Worm (Caenorhabditis elegans) whole organism, L4 larva: ENCODE data around the gene sqst-2.

ENCODE experiments used
- D1046.2 ChIP-seq: fragments of 200-800 bp; sonication (Bioruptor generic); IDR thresholded peaks from 2 replicates; pipeline ENCODE4 v1.3.6; 2022; ENCODE audit warnings: missing genetic modification characterization, missing compliant biosample characterization
- F37D6.2 ChIP-seq: sonication (generic microtip); optimal IDR thresholded peaks from 2 replicates; lab custom pipeline; 2016; ENCODE audit warnings: mild to moderate bottlenecking, missing genetic modification characterization, missing compliant biosample characterization
- F44E2.7 ChIP-seq: fragments of 200-800 bp; sonication (Bioruptor generic); IDR thresholded peaks from 2 replicates; pipeline ENCODE4 v2.1.2; 2022; ENCODE audit warnings: missing genetic modification characterization, missing compliant biosample characterization
- R02D3.7 ChIP-seq: fragments of 150-350 bp; sonication (generic microtip); optimal IDR thresholded peaks from 3 replicates; lab custom pipeline; 2014; ENCODE audit warnings: missing biosample characterization, missing genetic modification characterization
- T20F7.1 ChIP-seq: fragments of 200-800 bp; sonication (Bioruptor generic); optimal IDR thresholded peaks from 2 replicates; lab custom pipeline; 2018; ENCODE audit warnings: mild to moderate bottlenecking, missing genetic modification characterization, missing compliant biosample characterization
- T26A8.4 ChIP-seq: fragments of 200-800 bp; sonication (Bioruptor generic); IDR thresholded peaks from 2 replicates; pipeline ENCODE4 v1.3.6; 2022; ENCODE audit warnings: missing genetic modification characterization, missing compliant biosample characterization
- Y75B8A.6 ChIP-seq: fragments of 200-800 bp; sonication (Bioruptor generic); IDR thresholded peaks from 2 replicates; pipeline ENCODE4 v1.3.6; 2022; ENCODE audit warnings: missing genetic modification reagents, missing genetic modification characterization, missing compliant biosample characterization
- aha-1 ChIP-seq: fragments of 150-350 bp; peaks from one replicate; lab custom pipeline; 2014; ENCODE audit warnings: missing biosample characterization, missing genetic modification characterization
- aly-2 ChIP-seq: sonication (generic microtip); optimal IDR thresholded peaks from 2 replicates; lab custom pipeline; 2018; ENCODE audit warnings: missing biosample characterization, missing genetic modification characterization
- arid-1 ChIP-seq: fragments of 200-800 bp; sonication (Bioruptor generic); conservative IDR thresholded peaks from 2 replicates; pipeline ENCODE4 v1.3.6; 2022; ENCODE audit warnings: missing genetic modification reagents, missing genetic modification characterization, missing compliant biosample characterization
- ceh-62 ChIP-seq: sonication (generic microtip); optimal IDR thresholded peaks from 2 replicates; lab custom pipeline; 2017; ENCODE audit warnings: missing biosample characterization, missing genetic modification characterization
- ces-1 ChIP-seq: fragments of 150-350 bp; sonication (generic microtip); optimal IDR thresholded peaks from 4 replicates; lab custom pipeline; 2014; ENCODE audit warnings: missing biosample characterization, missing genetic modification reagents, missing genetic modification characterization
- cey-2 ChIP-seq: sonication (generic microtip); optimal IDR thresholded peaks from 3 replicates; lab custom pipeline; 2017; ENCODE audit warnings: missing genetic modification characterization, mild to moderate bottlenecking, missing compliant biosample characterization, antibody characterized with exemption, borderline replicate concordance; ENCODE audit not compliant: insufficient read depth
- daf-16 ChIP-seq, 3 experiments: sonication (generic microtip); optimal IDR thresholded peaks; 2 replicates each; lab custom pipeline; 2016 to 2017; ENCODE audit warnings: missing genetic modification characterization in 3 of 3, missing genetic modification reagents in 3 of 3, mild to moderate bottlenecking in 2 of 3, missing compliant biosample characterization in 2 of 3, missing biosample characterization in 1 of 3, moderate library complexity in 1 of 3
- daf-19 ChIP-seq: fragments of 200-800 bp; sonication (Bioruptor generic); conservative IDR thresholded peaks from 2 replicates; pipeline ENCODE4 v1.3.6; 2022; ENCODE audit warnings: missing genetic modification characterization, missing compliant biosample characterization
- dmd-6 ChIP-seq: fragments of 200-800 bp; sonication (Bioruptor generic); IDR thresholded peaks from 2 replicates; pipeline ENCODE4 v1.3.6; 2022; ENCODE audit warnings: missing genetic modification reagents, missing genetic modification characterization, missing compliant biosample characterization
- dmd-8 ChIP-seq: fragments of 200-800 bp; sonication (Bioruptor generic); IDR thresholded peaks from 2 replicates; pipeline ENCODE4 v1.3.6; 2022; ENCODE audit warnings: missing genetic modification characterization, missing compliant biosample characterization
- dpl-1 ChIP-seq: fragments of 150-350 bp; optimal IDR thresholded peaks from 2 replicates; lab custom pipeline; 2014; ENCODE audit warnings: missing biosample characterization, missing genetic modification reagents, missing genetic modification characterization
- duxl-1 ChIP-seq: sonication (generic microtip); optimal IDR thresholded peaks from 2 replicates; lab custom pipeline; 2016; ENCODE audit warnings: mild to moderate bottlenecking, missing genetic modification characterization, moderate library complexity, missing compliant biosample characterization; ENCODE audit not compliant: poor library complexity
- dve-1 ChIP-seq: sonication (generic microtip); optimal IDR thresholded peaks from 2 replicates; lab custom pipeline; 2017; ENCODE audit warnings: antibody characterized with exemption, mild to moderate bottlenecking, missing genetic modification characterization, missing compliant biosample characterization; ENCODE audit not compliant: insufficient read depth
- fkh-10 ChIP-seq: fragments of 150-350 bp; optimal IDR thresholded peaks from 2 replicates; lab custom pipeline; 2014; ENCODE audit warnings: missing biosample characterization, missing genetic modification reagents, missing genetic modification characterization
- gei-8 ChIP-seq: fragments of 200-800 bp; sonication (Bioruptor generic); optimal IDR thresholded peaks from 2 replicates; lab custom pipeline; 2018; ENCODE audit warnings: mild to moderate bottlenecking, missing genetic modification characterization, missing compliant biosample characterization
- hlh-11 ChIP-seq: fragments of 200-800 bp; sonication (Bioruptor generic); optimal IDR thresholded peaks from 2 replicates; lab custom pipeline; 2018; ENCODE audit warnings: mild to moderate bottlenecking, missing genetic modification characterization, missing compliant biosample characterization
- hmg-1.1 ChIP-seq: fragments of 200-800 bp; sonication (Bioruptor generic); IDR thresholded peaks from 2 replicates; pipeline ENCODE4 v1.3.6; 2022; ENCODE audit warnings: missing genetic modification reagents, missing genetic modification characterization, missing compliant biosample characterization
- lin-1 ChIP-seq: fragments of 200-800 bp; sonication (Bioruptor generic); IDR thresholded peaks from 2 replicates; pipeline ENCODE4 v1.3.6; 2022; ENCODE audit warnings: missing genetic modification reagents, missing genetic modification characterization, missing compliant biosample characterization
- lin-13 ChIP-seq: fragments of 150-350 bp; optimal IDR thresholded peaks from 2 replicates; lab custom pipeline; 2014; ENCODE audit warnings: missing biosample characterization, missing genetic modification reagents, missing genetic modification characterization
- lin-29 ChIP-seq: fragments of 200-800 bp; sonication (Bioruptor generic); IDR thresholded peaks from 2 replicates; pipeline ENCODE4 v1.3.6; 2022; ENCODE audit warnings: missing genetic modification reagents, missing genetic modification characterization, missing compliant biosample characterization
- lin-38 ChIP-seq: fragments of 200-800 bp; sonication (Bioruptor generic); IDR thresholded peaks from 2 replicates; pipeline ENCODE4 v1.3.6; 2022; ENCODE audit warnings: missing genetic modification reagents, missing genetic modification characterization, missing compliant biosample characterization
- lin-39 ChIP-seq: fragments of 150-350 bp; optimal IDR thresholded peaks from 2 replicates; lab custom pipeline; 2014; ENCODE audit warnings: missing biosample characterization, missing genetic modification reagents, missing genetic modification characterization
- mxl-3 ChIP-seq: fragments of 200-800 bp; sonication (Bioruptor generic); optimal IDR thresholded peaks from 2 replicates; lab custom pipeline; 2018; ENCODE audit warnings: mild to moderate bottlenecking, missing genetic modification characterization, missing compliant biosample characterization
- nhr-10 ChIP-seq: fragments of 150-350 bp; optimal IDR thresholded peaks from 2 replicates; lab custom pipeline; 2014; ENCODE audit warnings: missing biosample characterization, missing genetic modification characterization
- nhr-41 ChIP-seq: fragments of 200-800 bp; sonication (Bioruptor generic); IDR thresholded peaks from 2 replicates; pipeline ENCODE4 v1.3.6; 2022; ENCODE audit warnings: missing genetic modification reagents, missing genetic modification characterization, missing compliant biosample characterization
- nhr-48 ChIP-seq: sonication (generic microtip); optimal IDR thresholded peaks from 2 replicates; lab custom pipeline; 2016; ENCODE audit warnings: mild to moderate bottlenecking, missing genetic modification characterization, missing compliant biosample characterization
- nhr-6 ChIP-seq: fragments of 150-350 bp; optimal IDR thresholded peaks from 2 replicates; lab custom pipeline; 2014; ENCODE audit warnings: missing biosample characterization, missing genetic modification characterization
- nhr-77 ChIP-seq: fragments of 150-350 bp; optimal IDR thresholded peaks from 2 replicates; lab custom pipeline; 2014; ENCODE audit warnings: missing biosample characterization, missing genetic modification characterization
- pha-4 ChIP-seq, 2 experiments: fragments of 150-350 bp in 1 of 2; fragments of 200-800 bp in 1 of 2; sonication (Bioruptor generic) in 1 of 2; IDR thresholded peaks in 1 of 2; optimal IDR thresholded peaks in 1 of 2; 2 replicates each; pipeline versions ENCODE4 v1.3.6 to Lab custom; 2014 to 2022; ENCODE audit warnings: missing genetic modification characterization in 2 of 2, missing genetic modification reagents in 2 of 2, missing biosample characterization in 1 of 2, missing compliant biosample characterization in 1 of 2
- pqm-1 ChIP-seq: sonication (generic microtip); optimal IDR thresholded peaks from 2 replicates; lab custom pipeline; 2017; ENCODE audit warnings: missing biosample characterization, missing genetic modification characterization
- saeg-2 ChIP-seq: fragments of 200-800 bp; sonication (Bioruptor generic); IDR thresholded peaks from 2 replicates; pipeline ENCODE4 v1.3.6; 2022; ENCODE audit warnings: missing genetic modification reagents, missing genetic modification characterization, missing compliant biosample characterization
- sdz-12 ChIP-seq: fragments of 200-800 bp; sonication (Bioruptor generic); optimal IDR thresholded peaks from 2 replicates; lab custom pipeline; 2018; ENCODE audit warnings: mild to moderate bottlenecking, missing genetic modification characterization, missing compliant biosample characterization
- set-16 ChIP-seq: fragments of 200-800 bp; sonication (Bioruptor generic); IDR thresholded peaks from 2 replicates; pipeline ENCODE4 v1.3.6; 2022; ENCODE audit warnings: missing genetic modification reagents, missing genetic modification characterization, missing compliant biosample characterization
- skn-1 ChIP-seq: fragments of 150-350 bp; optimal IDR thresholded peaks from 2 replicates; lab custom pipeline; 2014; ENCODE audit warnings: missing biosample characterization, missing genetic modification characterization
- snpc-4 ChIP-seq: fragments of 150-350 bp; optimal IDR thresholded peaks from 2 replicates; lab custom pipeline; 2014; ENCODE audit warnings: missing biosample characterization, missing genetic modification characterization
- spr-1 ChIP-seq: sonication (generic microtip); optimal IDR thresholded peaks from 2 replicates; lab custom pipeline; 2016; ENCODE audit warnings: mild to moderate bottlenecking, missing genetic modification characterization, missing compliant biosample characterization
- spr-3 ChIP-seq: fragments of 200-800 bp; sonication (Bioruptor generic); optimal IDR thresholded peaks from 2 replicates; lab custom pipeline; 2018; ENCODE audit warnings: mild to moderate bottlenecking, missing genetic modification characterization, missing compliant biosample characterization
- unc-130 ChIP-seq: sonication (generic microtip); optimal IDR thresholded peaks from 2 replicates; lab custom pipeline; 2016; ENCODE audit warnings: missing genetic modification reagents, missing genetic modification characterization, missing compliant biosample characterization
- unc-62 ChIP-seq, 3 experiments: fragments of 150-350 bp in 1 of 3; sonication (generic microtip); optimal IDR thresholded peaks in 2 of 3; peaks in 1 of 3; 1 replicate in 1 of 3; 2 replicates in 2 of 3; lab custom pipeline; 2014 to 2017; ENCODE audit warnings: missing biosample characterization in 3 of 3, missing genetic modification characterization in 3 of 3, missing genetic modification reagents in 3 of 3, missing genotype in 1 of 3
- vab-7 ChIP-seq: fragments of 200-800 bp; sonication (Bioruptor generic); IDR thresholded peaks from 2 replicates; pipeline ENCODE4 v1.3.6; 2022; ENCODE audit warnings: missing genetic modification reagents, missing genetic modification characterization, missing compliant biosample characterization
- zip-11 ChIP-seq: fragments of 200-800 bp; sonication (Bioruptor generic); IDR thresholded peaks from 2 replicates; pipeline ENCODE4 v1.3.6; 2022; ENCODE audit warnings: missing genetic modification characterization, missing compliant biosample characterization
- ztf-11 ChIP-seq: fragments of 150-350 bp; optimal IDR thresholded peaks from 2 replicates; lab custom pipeline; 2014; ENCODE audit warnings: missing biosample characterization, missing genetic modification characterization
- ztf-7 ChIP-seq: fragments of 150-350 bp; optimal IDR thresholded peaks from 2 replicates; lab custom pipeline; 2014; ENCODE audit warnings: missing biosample characterization, missing genetic modification characterization

sqst-2 gene

ce11 chrIV:7316613-7317153, 12.1 kb downstream of the sqst-2 start, which contains the start of gene F42C5.9 (continued):
- TF ChIP-seq dpl-1 (GFP tag; lab: Kevin White, UChicago): no peak
- TF ChIP-seq Y75B8A.6 (GFP tag; lab: Robert Waterston, UW): no peak
- TF ChIP-seq dve-1: peak; percentile 35
- TF ChIP-seq nhr-10 (tag; lab: Kevin White, UChicago): no peak
- peak; percentile 77 for TF ChIP-seq snpc-4
- no peak for TF ChIP-seq ceh-62 (tag; lab: Kevin White, UChicago)
- peak; percentile 35 for TF ChIP-seq lin-13 (GFP tag; lab: Kevin White, UChicago)
- peak; percentile 22 for TF ChIP-seq nhr-48 (tag; lab: Kevin White, UChicago)
- no peak for TF ChIP-seq D1046.2 (GFP tag; lab: Robert Waterston, UW)
- peak; percentile 22; the same call in 1 of the 2 replicates for TF ChIP-seq dmd-6 (GFP tag; lab: Robert Waterston, UW)
- TF ChIP-seq skn-1 (tag; lab: Kevin White, UChicago): no peak
- TF ChIP-seq pha-4 (GFP tag; IDR thresholded peaks at IDR 0.05; lab: Robert Waterston, UW): no peak
- TF ChIP-seq pha-4 (tag; optimal IDR thresholded peaks at IDR 0.05; lab: Kevin White, UChicago): no peak
- TF ChIP-seq daf-19 (GFP tag; lab: Robert Waterston, UW): 0 out of 2 replicates have a peak, but pooled peaks have one; percentile 20
- no peak for TF ChIP-seq lin-29
- TF ChIP-seq daf-16 (GFP tag; optimal IDR thresholded peaks at IDR 0.05; lab: Kevin White, UChicago): no peak
- peak; percentile 62 for TF ChIP-seq daf-16 (tag; optimal IDR thresholded peaks at IDR 0.05; lab: Kevin White, UChicago)
- no peak for TF ChIP-seq fkh-10 (GFP tag; lab: Kevin White, UChicago)
- TF ChIP-seq unc-62 (GFP tag; optimal IDR thresholded peaks at IDR 0.05 in 1 of 2; lab: Kevin White, UChicago): peak in 1 of 2 experiments; percentile 76
- TF ChIP-seq unc-62 (tag; optimal IDR thresholded peaks at IDR 0.05; lab: Kevin White, UChicago): no peak
- TF ChIP-seq sdz-12 (GFP tag; lab: Kevin White, UChicago): no peak
- peak; percentile 70 for TF ChIP-seq unc-130 (GFP tag; lab: Kevin White, UChicago)
- no peak for TF ChIP-seq dmd-8 (GFP tag; lab: Robert Waterston, UW)
- no peak for TF ChIP-seq hmg-1.1 (GFP tag; lab: Robert Waterston, UW)
- TF ChIP-seq aly-2 (tag; lab: Kevin White, UChicago): peak; percentile 50
- no peak for TF ChIP-seq nhr-41 (GFP tag; lab: Robert Waterston, UW)
- 0 out of 2 replicates have a peak, but pooled peaks have one; percentile 36 for TF ChIP-seq arid-1 (GFP tag; lab: Robert Waterston, UW)
- TF ChIP-seq R02D3.7 (tag; lab: Kevin White, UChicago): no peak
- no peak for TF ChIP-seq F44E2.7 (GFP tag; lab: Robert Waterston, UW)
- TF ChIP-seq ces-1 (GFP tag; lab: Kevin White, UChicago): no peak
- no peak for TF ChIP-seq saeg-2
- TF ChIP-seq cey-2 (tag; lab: Kevin White, UChicago): no peak
- no peak for TF ChIP-seq mxl-3 (GFP tag; lab: Kevin White, UChicago)
- peak; percentile 40 for TF ChIP-seq duxl-1 (tag; lab: Kevin White, UChicago)
- no peak for TF ChIP-seq ztf-11 (tag; lab: Kevin White, UChicago)
- TF ChIP-seq nhr-6: no peak
- no peak for TF ChIP-seq lin-1
- peak; percentile 69 for TF ChIP-seq T26A8.4 (GFP tag; lab: Robert Waterston, UW)
- TF ChIP-seq lin-38 (GFP tag; lab: Robert Waterston, UW): peak; percentile 37; the same call in 1 of the 2 replicates
- TF ChIP-seq T20F7.1 (GFP tag; lab: Kevin White, UChicago): no peak
- TF ChIP-seq pqm-1 (tag; lab: Kevin White, UChicago): peak; percentile 15
- no peak for TF ChIP-seq spr-3
- no peak for TF ChIP-seq spr-1 (tag; lab: Kevin White, UChicago)
- TF ChIP-seq aha-1 (tag; lab: Kevin White, UChicago): peak; percentile 83
- TF ChIP-seq set-16 (GFP tag; lab: Robert Waterston, UW): no peak
- TF ChIP-seq vab-7 (GFP tag; lab: Robert Waterston, UW): no peak
- no peak for TF ChIP-seq ztf-7 (tag; lab: Kevin White, UChicago)
- no peak for TF ChIP-seq F37D6.2
- peak; percentile 30 for TF ChIP-seq hlh-11
- no peak for TF ChIP-seq gei-8 (GFP tag; lab: Kevin White, UChicago)
- TF ChIP-seq zip-11 (GFP tag; lab: Robert Waterston, UW): no peak
- TF ChIP-seq lin-39 (tag; lab: Kevin White, UChicago): no peak
- TF ChIP-seq nhr-77 (tag; lab: Kevin White, UChicago): no peak
